Worm (Caenorhabditis elegans) whole organism, late embryonic: ENCODE data around the gene frpr-2.
A peak's percentile ranks its signal among the peaks of the same experiment; 100 is the strongest.

Experiments
- C38D4.7 ChIP-seq: fragments of 200-800 bp; sonication (Bioruptor generic); optimal IDR thresholded peaks from 2 replicates; lab custom pipeline; 2018; ENCODE audit warnings: mild to moderate bottlenecking, missing genetic modification characterization, moderate library complexity, missing compliant biosample characterization
- F13H6.1 ChIP-seq: sonication (generic microtip); optimal IDR thresholded peaks from 2 replicates; lab custom pipeline; 2016; ENCODE audit warnings: missing genetic modification characterization, missing compliant biosample characterization
- K02D7.2 ChIP-seq: sonication (generic microtip); optimal IDR thresholded peaks from 2 replicates; lab custom pipeline; 2017; ENCODE audit warnings: mild to moderate bottlenecking, missing genetic modification characterization, missing compliant biosample characterization
- K09A11.1 ChIP-seq: sonication (generic microtip); optimal IDR thresholded peaks from 2 replicates; lab custom pipeline; 2017; ENCODE audit warnings: antibody characterized with exemption, mild to moderate bottlenecking, missing genetic modification characterization, missing compliant biosample characterization; ENCODE audit not compliant: insufficient read depth
- T23F11.4 ChIP-seq: fragments of 200-800 bp; sonication (Bioruptor generic); optimal IDR thresholded peaks from 2 replicates; lab custom pipeline; 2018; ENCODE audit warnings: mild to moderate bottlenecking, missing genetic modification characterization, missing compliant biosample characterization
- ahr-1 ChIP-seq: sonication (generic microtip); optimal IDR thresholded peaks from 2 replicates; lab custom pipeline; 2016; ENCODE audit warnings: missing genetic modification characterization, missing compliant biosample characterization
- ceh-18 ChIP-seq: sonication (generic microtip); optimal IDR thresholded peaks from 2 replicates; lab custom pipeline; 2016; ENCODE audit warnings: missing genetic modification characterization, missing compliant biosample characterization
- ceh-19 ChIP-seq: fragments of 200-800 bp; sonication (Bioruptor generic); optimal IDR thresholded peaks from 2 replicates; lab custom pipeline; 2018; ENCODE audit warnings: mild to moderate bottlenecking, missing genetic modification characterization, missing compliant biosample characterization
- ceh-22 ChIP-seq: sonication (generic microtip); optimal IDR thresholded peaks from 2 replicates; lab custom pipeline; 2017; ENCODE audit warnings: missing biosample characterization, missing genetic modification characterization
- ceh-24 ChIP-seq: sonication (generic microtip); optimal IDR thresholded peaks from 2 replicates; lab custom pipeline; 2016; ENCODE audit warnings: mild to moderate bottlenecking, missing genetic modification characterization, missing compliant biosample characterization
- ceh-31 ChIP-seq: sonication (generic microtip); optimal IDR thresholded peaks from 2 replicates; lab custom pipeline; 2016; ENCODE audit warnings: missing genetic modification characterization, missing compliant biosample characterization
- ceh-34 ChIP-seq: sonication (generic microtip); optimal IDR thresholded peaks from 2 replicates; lab custom pipeline; 2016; ENCODE audit warnings: mild to moderate bottlenecking, missing genetic modification characterization, missing compliant biosample characterization
- ceh-45 ChIP-seq: fragments of 200-800 bp; sonication (Bioruptor generic); IDR thresholded peaks from 2 replicates; pipeline ENCODE4 v1.3.6; 2022; ENCODE audit warnings: missing genetic modification reagents, missing genetic modification characterization, missing compliant biosample characterization
- ceh-48 ChIP-seq: sonication (generic microtip); optimal IDR thresholded peaks from 2 replicates; lab custom pipeline; 2016; ENCODE audit warnings: missing genetic modification characterization, inconsistent platforms, missing compliant biosample characterization
- che-1 ChIP-seq: sonication (generic microtip); optimal IDR thresholded peaks from 2 replicates; lab custom pipeline; 2016; ENCODE audit warnings: mild to moderate bottlenecking, missing genetic modification characterization, missing compliant biosample characterization
- dve-1 ChIP-seq: sonication (generic microtip); optimal IDR thresholded peaks from 2 replicates; lab custom pipeline; 2017; ENCODE audit warnings: antibody characterized with exemption, mild to moderate bottlenecking, missing genetic modification characterization, missing compliant biosample characterization
- elt-2 ChIP-seq: sonication (generic microtip); optimal IDR thresholded peaks from 2 replicates; lab custom pipeline; 2016; ENCODE audit warnings: missing genetic modification reagents, missing genetic modification characterization, missing compliant biosample characterization
- elt-4 ChIP-seq: sonication (generic microtip); optimal IDR thresholded peaks from 2 replicates; lab custom pipeline; 2016; ENCODE audit warnings: missing genetic modification characterization, missing compliant biosample characterization
- ets-4 ChIP-seq: sonication (generic microtip); optimal IDR thresholded peaks from 2 replicates; lab custom pipeline; 2016; ENCODE audit warnings: missing genetic modification characterization, missing compliant biosample characterization
- fax-1 ChIP-seq: sonication (generic microtip); optimal IDR thresholded peaks from 2 replicates; lab custom pipeline; 2016; ENCODE audit warnings: missing genotype, missing genetic modification characterization, missing compliant biosample characterization
- fkh-6 ChIP-seq: sonication (generic microtip); optimal IDR thresholded peaks from 2 replicates; lab custom pipeline; 2016; ENCODE audit warnings: missing genetic modification characterization, missing compliant biosample characterization
- hlh-30 ChIP-seq: sonication (generic microtip); optimal IDR thresholded peaks from 2 replicates; lab custom pipeline; 2017; ENCODE audit warnings: antibody characterized with exemption, missing genetic modification characterization, missing compliant biosample characterization; ENCODE audit not compliant: insufficient read depth
- hlh-8 ChIP-seq: sonication (generic microtip); optimal IDR thresholded peaks from 2 replicates; lab custom pipeline; 2016; ENCODE audit warnings: missing genotype, missing genetic modification characterization, missing compliant biosample characterization
- lim-6 ChIP-seq: sonication (generic microtip); optimal IDR thresholded peaks from 2 replicates; lab custom pipeline; 2016; ENCODE audit warnings: missing genetic modification characterization, missing compliant biosample characterization
- lin-11 ChIP-seq: fragments of 200-800 bp; sonication (Bioruptor generic); optimal IDR thresholded peaks from 2 replicates; lab custom pipeline; 2018; ENCODE audit warnings: mild to moderate bottlenecking, missing genetic modification characterization, missing compliant biosample characterization
- madf-2 ChIP-seq: sonication (generic microtip); optimal IDR thresholded peaks from 2 replicates; lab custom pipeline; 2017; ENCODE audit warnings: missing genetic modification characterization, missing compliant biosample characterization
- mec-3 ChIP-seq: sonication (generic microtip); optimal IDR thresholded peaks from 2 replicates; lab custom pipeline; 2016; ENCODE audit warnings: borderline replicate concordance, missing genetic modification characterization, missing compliant biosample characterization
- nfya-1 ChIP-seq: sonication (generic microtip); optimal IDR thresholded peaks from 2 replicates; lab custom pipeline; 2017; ENCODE audit warnings: missing genetic modification characterization, mild to moderate bottlenecking, missing compliant biosample characterization, antibody characterized with exemption, moderate library complexity
- nhr-11 ChIP-seq: fragments of 150-350 bp; optimal IDR thresholded peaks from 2 replicates; lab custom pipeline; 2014; ENCODE audit warnings: missing biosample characterization, missing genetic modification characterization
- pag-3 ChIP-seq: sonication (generic microtip); optimal IDR thresholded peaks from 2 replicates; lab custom pipeline; 2016; ENCODE audit warnings: missing compliant biosample characterization, missing genetic modification characterization, borderline replicate concordance
- pha-4 ChIP-seq: fragments of 150-350 bp; optimal IDR thresholded peaks from 2 replicates; lab custom pipeline; 2018; ENCODE audit warnings: missing biosample characterization, missing genetic modification reagents, missing genetic modification characterization
- pqm-1 ChIP-seq: sonication (generic microtip); optimal IDR thresholded peaks from 2 replicates; lab custom pipeline; 2016; ENCODE audit warnings: missing genetic modification characterization, missing compliant biosample characterization
- pros-1 ChIP-seq: fragments of 150-350 bp; optimal IDR thresholded peaks from 2 replicates; lab custom pipeline; 2014; ENCODE audit warnings: missing biosample characterization, missing genetic modification reagents, missing genetic modification characterization
- rnt-1 ChIP-seq: sonication (generic microtip); optimal IDR thresholded peaks from 2 replicates; lab custom pipeline; 2016; ENCODE audit warnings: missing genetic modification characterization, missing compliant biosample characterization
- sdc-2 ChIP-seq: sonication (generic microtip); optimal IDR thresholded peaks from 2 replicates; lab custom pipeline; 2016; ENCODE audit warnings: missing genotype, missing genetic modification characterization, missing compliant biosample characterization
- sox-2 ChIP-seq: fragments of 200-800 bp; sonication (Bioruptor generic); IDR thresholded peaks from 2 replicates; pipeline ENCODE4 v1.3.6; 2022; ENCODE audit warnings: missing genetic modification reagents, missing genetic modification characterization, missing compliant biosample characterization
- sox-4 ChIP-seq: sonication (generic microtip); optimal IDR thresholded peaks from 2 replicates; lab custom pipeline; 2017; ENCODE audit warnings: mild to moderate bottlenecking, missing genetic modification characterization, inconsistent platforms, missing compliant biosample characterization
- syd-9 ChIP-seq: sonication (generic microtip); optimal IDR thresholded peaks from 2 replicates; lab custom pipeline; 2016; ENCODE audit warnings: mild to moderate bottlenecking, missing genetic modification characterization, moderate library complexity, missing compliant biosample characterization
- tbx-2 ChIP-seq: sonication (generic microtip); optimal IDR thresholded peaks from 2 replicates; lab custom pipeline; 2016; ENCODE audit warnings: missing genetic modification characterization, missing compliant biosample characterization
- ttx-3 ChIP-seq: sonication (generic microtip); optimal IDR thresholded peaks from 2 replicates; lab custom pipeline; 2016; ENCODE audit warnings: missing genetic modification reagents, missing genetic modification characterization, missing compliant biosample characterization
- unc-55 ChIP-seq: sonication (generic microtip); optimal IDR thresholded peaks from 2 replicates; lab custom pipeline; 2017; ENCODE audit warnings: missing biosample characterization, missing genetic modification reagents, missing genetic modification characterization
- unc-86 ChIP-seq: sonication (generic microtip); optimal IDR thresholded peaks from 2 replicates; lab custom pipeline; 2016; ENCODE audit warnings: missing genetic modification characterization, missing compliant biosample characterization
- zip-5 ChIP-seq: sonication (generic microtip); optimal IDR thresholded peaks from 2 replicates; lab custom pipeline; 2016; ENCODE audit warnings: missing genetic modification characterization, missing compliant biosample characterization

frpr-2 gene

DNA sequence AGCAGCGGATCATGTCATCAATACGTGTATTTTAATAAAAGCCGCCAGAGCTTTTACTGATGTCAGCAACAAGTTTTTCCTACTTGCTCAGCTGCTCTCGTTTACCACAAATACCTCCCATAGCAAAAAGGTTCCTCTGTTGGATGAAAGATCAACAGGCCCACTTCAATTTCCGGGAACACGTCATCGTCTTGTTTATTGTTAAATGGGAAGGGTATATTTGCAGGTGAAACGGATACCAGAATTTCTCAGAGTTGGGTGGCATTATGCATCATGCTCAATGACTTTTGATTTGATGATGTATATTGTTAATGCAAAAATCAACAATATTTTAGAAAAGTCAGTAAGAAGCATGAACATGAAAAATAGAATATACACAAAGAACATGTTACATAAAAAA is 14.1 kb upstream of the frpr-2 start:
- no peak for TF ChIP-seq fkh-6
- no peak for TF ChIP-seq K02D7.2
- no peak for TF ChIP-seq mec-3 (tag; lab: Kevin White, UChicago)
- no peak for TF ChIP-seq ceh-24
- no peak for TF ChIP-seq sox-4 (tag; lab: Kevin White, UChicago)
- TF ChIP-seq nfya-1 (tag; lab: Kevin White, UChicago), result no peak
- no peak for TF ChIP-seq dve-1
- no peak for TF ChIP-seq ceh-48 (tag; lab: Kevin White, UChicago)
- TF ChIP-seq sox-2 (GFP tag; lab: Robert Waterston, UW), result no peak
- no peak for TF ChIP-seq che-1

DNA sequence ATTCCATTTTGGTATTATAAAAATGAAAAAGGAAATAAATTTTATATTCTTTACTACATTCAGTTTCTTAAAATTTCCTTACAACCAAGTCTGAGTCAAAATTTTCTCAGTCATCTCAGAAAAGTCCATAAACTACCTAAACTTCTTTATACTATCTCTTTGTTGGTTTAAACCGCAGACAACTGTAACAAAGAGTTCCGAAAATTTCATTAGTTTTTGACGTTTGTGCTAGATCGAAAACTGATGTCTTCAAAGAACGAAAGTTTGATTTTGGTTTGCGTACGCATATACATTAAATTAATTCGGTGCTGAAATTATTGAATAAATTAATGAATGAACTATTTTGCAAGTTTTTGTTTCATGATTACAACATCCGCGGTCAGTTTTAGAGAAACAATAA is 6.4 kb upstream of the frpr-2 start:
- TF ChIP-seq fax-1 (no peak), ets-4 (no peak), pha-4 (tag; lab: Kevin White, UChicago) (no peak), ceh-24 (no peak), syd-9 (no peak), elt-2 (no peak), ttx-3 (tag; lab: Kevin White, UChicago) (no peak), ceh-19 (GFP tag; lab: Kevin White, UChicago) (no peak), unc-55 (GFP tag; lab: Kevin White, UChicago) (no peak), elt-4 (tag; lab: Kevin White, UChicago) (no peak), K09A11.1 (tag; lab: Kevin White, UChicago) (no peak), C38D4.7 (GFP tag; lab: Kevin White, UChicago) (no peak), madf-2 (tag; lab: Kevin White, UChicago) (no peak), ceh-22 (tag; lab: Kevin White, UChicago) (no peak), lin-11 (tag; lab: Kevin White, UChicago) (no peak), zip-5 (tag; lab: Kevin White, UChicago) (no peak), rnt-1 (tag; lab: Kevin White, UChicago) (no peak)

ce11 chrX:12975595-12976089 is 10.4 kb downstream of the frpr-2 start, which contains the start of gene ppk-3:
ppk-3 (minus strand) TSS chrX:12975645.
- TF ChIP-seq ceh-34 (tag; lab: Kevin White, UChicago) (peak; percentile 16), tbx-2 (peak; percentile 55), nfya-1 (tag; lab: Kevin White, UChicago) (peak; percentile 64), dve-1 (peak; percentile 45), ceh-45 (GFP tag; lab: Robert Waterston, UW) (no peak), sdc-2 (peak; percentile 69), pros-1 (tag; lab: Kevin White, UChicago) (peak; percentile 33), K09A11.1 (tag; lab: Kevin White, UChicago) (peak; percentile 13), rnt-1 (tag; lab: Kevin White, UChicago) (peak; percentile 3), pqm-1 (tag; lab: Kevin White, UChicago) (no peak), lim-6 (tag; lab: Kevin White, UChicago) (no peak), ceh-31 (tag; lab: Kevin White, UChicago) (peak; percentile 63), ceh-18 (tag; lab: Kevin White, UChicago) (peak; percentile 55), ceh-24 (no peak), unc-55 (GFP tag; lab: Kevin White, UChicago) (peak; percentile 52)

ce11 chrX:12976774-12977173 is 11.5 kb downstream of the frpr-2 start, which contains the start of the genes F11C1.4 and F11C1.10:
F11C1.4 (plus strand) TSS chrX:12977074.
F11C1.10 (plus strand) TSS chrX:12977082.
- no peak for TF ChIP-seq F13H6.1 (tag; lab: Kevin White, UChicago)
- TF ChIP-seq rnt-1 (tag; lab: Kevin White, UChicago), result no peak
- TF ChIP-seq ceh-18 (tag; lab: Kevin White, UChicago), result no peak
- TF ChIP-seq zip-5 (tag; lab: Kevin White, UChicago), result no peak
- TF ChIP-seq unc-55 (GFP tag; lab: Kevin White, UChicago), result no peak
- no peak for TF ChIP-seq tbx-2
- no peak for TF ChIP-seq hlh-8 (tag; lab: Kevin White, UChicago)
- no peak for TF ChIP-seq unc-86 (tag; lab: Kevin White, UChicago)
- no peak for TF ChIP-seq ceh-24
- TF ChIP-seq T23F11.4, result no peak
- no peak for TF ChIP-seq hlh-30 (tag; lab: Kevin White, UChicago)
- no peak for TF ChIP-seq nhr-11 (tag; lab: Kevin White, UChicago)
- TF ChIP-seq pag-3, result no peak
- TF ChIP-seq mec-3 (tag; lab: Kevin White, UChicago), result no peak
- TF ChIP-seq ahr-1, result no peak
- no peak for TF ChIP-seq che-1
